Fruit fly (Drosophila melanogaster) whole organism, wandering third instar larva: ENCODE measurements around the gene Tom40.

Experiments
- Abd-B ChIP-seq: fragments of >200 bp; optimal IDR thresholded peaks from 2 replicates; lab custom pipeline; 2017; ENCODE audit warnings: missing biosample characterization, missing genetic modification characterization
- CG32264 ChIP-seq: fragments of 200-800 bp; sonication (Bioruptor generic); optimal IDR thresholded peaks from 2 replicates; lab custom pipeline; 2016; ENCODE audit warnings: missing biosample characterization, missing genetic modification characterization
- CG9705 ChIP-seq: fragments of 200-800 bp; sonication (Bioruptor generic); optimal IDR thresholded peaks from 2 replicates; lab custom pipeline; 2018; ENCODE audit warnings: missing biosample characterization, mild to moderate bottlenecking, missing genetic modification characterization
- CrebA ChIP-seq: fragments of 200-800 bp; sonication (Bioruptor generic); optimal IDR thresholded peaks from 2 replicates; lab custom pipeline; 2016; ENCODE audit warnings: missing biosample characterization, mild to moderate bottlenecking, missing genetic modification characterization, borderline replicate concordance
- Dfd ChIP-seq: fragments of >200 bp; optimal IDR thresholded peaks from 2 replicates; lab custom pipeline; 2017; ENCODE audit warnings: missing biosample characterization, missing genetic modification characterization
- Dif ChIP-seq: fragments of 200-275, 200-300 bp; sonication (Bioruptor generic); optimal IDR thresholded peaks from 2 replicates; lab custom pipeline; 2018; ENCODE audit warnings: missing biosample characterization, missing genetic modification characterization; ENCODE audit not compliant: partially characterized antibody
- GATAd ChIP-seq: sonication (Bioruptor generic); optimal IDR thresholded peaks from 2 replicates; lab custom pipeline; 2016; ENCODE audit warnings: missing biosample characterization, missing genetic modification characterization
- HLH106 ChIP-seq: fragments of 200-800 bp; optimal IDR thresholded peaks from 3 replicates; lab custom pipeline; 2019; ENCODE audit warnings: missing biosample characterization, mild to moderate bottlenecking, missing genetic modification characterization, moderate library complexity
- Hnf4 ChIP-seq: fragments of 200-800 bp; sonication (Bioruptor generic); optimal IDR thresholded peaks from 2 replicates; lab custom pipeline; 2016; ENCODE audit warnings: missing biosample characterization, mild to moderate bottlenecking, missing genetic modification characterization
- Hr78 ChIP-seq: fragments of >200 bp; optimal IDR thresholded peaks from 2 replicates; lab custom pipeline; 2017; ENCODE audit warnings: missing biosample characterization, missing genetic modification characterization
- Hr83 ChIP-seq: fragments of 200-300 bp; sonication (Bioruptor generic); optimal IDR thresholded peaks from 2 replicates; lab custom pipeline; 2016; ENCODE audit warnings: missing biosample characterization, mild to moderate bottlenecking, missing genetic modification characterization, moderate library complexity; ENCODE audit not compliant: poor library complexity, severe bottlenecking
- Jra ChIP-seq: sonication (Bioruptor generic); optimal IDR thresholded peaks from 2 replicates; lab custom pipeline; 2016; ENCODE audit warnings: missing biosample characterization, missing genetic modification characterization
- Mio ChIP-seq: sonication (Bioruptor generic); optimal IDR thresholded peaks from 2 replicates; lab custom pipeline; 2016; ENCODE audit warnings: missing biosample characterization, missing genetic modification characterization
- Myc ChIP-seq: fragments of >200 bp; optimal IDR thresholded peaks from 2 replicates; lab custom pipeline; 2017
- N ChIP-seq: fragments of >200 bp; optimal IDR thresholded peaks from 2 replicates; lab custom pipeline; 2018; ENCODE audit warnings: missing biosample characterization, missing external identifiers, missing genetic modification characterization
- OdsH ChIP-seq: fragments of 200-800 bp; sonication (Bioruptor generic); optimal IDR thresholded peaks from 2 replicates; lab custom pipeline; 2016; ENCODE audit warnings: missing biosample characterization, mild to moderate bottlenecking, missing genetic modification characterization
- Rel ChIP-seq, 2 experiments: fragments of 200-800 bp; sonication (Bioruptor generic) in 1 of 2; optimal IDR thresholded peaks; 2 replicates in 1 of 2; 3 replicates in 1 of 2; lab custom pipeline; 2016 to 2019; ENCODE audit warnings: mild to moderate bottlenecking in 2 of 2, missing biosample characterization in 2 of 2, missing genetic modification characterization in 2 of 2, moderate library complexity in 1 of 2
- Sp1 ChIP-seq: fragments of 200-800 bp; sonication (Bioruptor generic); optimal IDR thresholded peaks from 3 replicates; lab custom pipeline; 2019; ENCODE audit warnings: missing biosample characterization, mild to moderate bottlenecking, missing genetic modification characterization, moderate library complexity
- Vsx2 ChIP-seq: fragments of 200-300, 225-300 bp; sonication (Bioruptor generic); optimal IDR thresholded peaks from 2 replicates; lab custom pipeline; 2018; ENCODE audit warnings: missing biosample characterization, missing genetic modification characterization; ENCODE audit not compliant: partially characterized antibody
- br ChIP-seq: fragments of 200-800 bp; sonication (Bioruptor generic); optimal IDR thresholded peaks from 2 replicates; lab custom pipeline; 2016; ENCODE audit warnings: missing biosample characterization, missing genetic modification characterization
- brk ChIP-seq: fragments of 200-800 bp; sonication (Bioruptor generic); optimal IDR thresholded peaks from 2 replicates; lab custom pipeline; 2016; ENCODE audit warnings: missing biosample characterization, mild to moderate bottlenecking, missing genetic modification characterization
- dl ChIP-seq, 2 experiments: fragments of 175-275, 200-275 bp in 1 of 2; fragments of 200-275 bp in 1 of 2; sonication (Bioruptor generic); optimal IDR thresholded peaks; lab custom pipeline; 2018; ENCODE audit warnings: mild to moderate bottlenecking in 2 of 2, missing biosample characterization in 2 of 2, missing genetic modification characterization in 2 of 2, moderate library complexity in 2 of 2; ENCODE audit not compliant: partially characterized antibody in 2 of 2, insufficient read depth in 1 of 2
- dmrt93B ChIP-seq: fragments of 200-800 bp; sonication (Bioruptor generic); optimal IDR thresholded peaks from 2 replicates; lab custom pipeline; 2018; ENCODE audit warnings: missing biosample characterization, mild to moderate bottlenecking, missing genetic modification characterization
- dsf ChIP-seq: sonication (Bioruptor generic); optimal IDR thresholded peaks from 2 replicates; lab custom pipeline; 2016; ENCODE audit warnings: missing biosample characterization, missing genetic modification characterization, borderline replicate concordance
- ey ChIP-seq: fragments of 200-800 bp; sonication (Bioruptor generic); optimal IDR thresholded peaks from 2 replicates; lab custom pipeline; 2016; ENCODE audit warnings: missing biosample characterization, missing genetic modification characterization
- foxo ChIP-seq, 2 experiments: fragments of 200-800 bp; sonication (Bioruptor generic); optimal IDR thresholded peaks; 2 replicates in 1 of 2; 3 replicates in 1 of 2; lab custom pipeline; 2016 to 2017; ENCODE audit warnings: missing biosample characterization in 2 of 2, missing genetic modification characterization in 2 of 2
- fru ChIP-seq: fragments of 200-800 bp; sonication (Bioruptor generic); optimal IDR thresholded peaks from 3 replicates; lab custom pipeline; 2016; ENCODE audit warnings: missing biosample characterization, mild to moderate bottlenecking, missing genetic modification characterization
- h ChIP-seq: fragments of 200-800 bp; sonication (Bioruptor generic); optimal IDR thresholded peaks from 3 replicates; lab custom pipeline; 2016; ENCODE audit warnings: missing biosample characterization, mild to moderate bottlenecking, missing genetic modification characterization
- jim ChIP-seq: fragments of 175-275, 200-325 bp; sonication (Bioruptor generic); optimal IDR thresholded peaks from 2 replicates; lab custom pipeline; 2016; ENCODE audit warnings: missing biosample characterization, mild to moderate bottlenecking, missing genetic modification characterization
- lola ChIP-seq: fragments of >200 bp; optimal IDR thresholded peaks from 2 replicates; lab custom pipeline; 2017; ENCODE audit warnings: missing biosample characterization, missing genetic modification characterization
- pan ChIP-seq: fragments of >200 bp; optimal IDR thresholded peaks from 2 replicates; lab custom pipeline; 2017
- psq ChIP-seq: fragments of 200-800 bp; sonication (Bioruptor generic); optimal IDR thresholded peaks from 3 replicates; lab custom pipeline; 2017; ENCODE audit warnings: missing biosample characterization, mild to moderate bottlenecking, missing genetic modification characterization, moderate library complexity
- rgr ChIP-seq: fragments of 200-800 bp; sonication (Bioruptor generic); optimal IDR thresholded peaks from 3 replicates; lab custom pipeline; 2016; ENCODE audit warnings: missing biosample characterization, mild to moderate bottlenecking, missing genetic modification characterization
- sage ChIP-seq: fragments of 200-800 bp; sonication (Bioruptor generic); optimal IDR thresholded peaks from 2 replicates; lab custom pipeline; 2016; ENCODE audit warnings: missing biosample characterization, mild to moderate bottlenecking, missing genetic modification characterization
- sv ChIP-seq: fragments of 200-800 bp; sonication (Bioruptor generic); optimal IDR thresholded peaks from 3 replicates; lab custom pipeline; 2016; ENCODE audit warnings: missing biosample characterization, missing genetic modification characterization
- tai ChIP-seq: sonication (Bioruptor generic); optimal IDR thresholded peaks from 2 replicates; lab custom pipeline; 2016; ENCODE audit warnings: missing biosample characterization, missing genetic modification characterization
- usp ChIP-seq: fragments of >200 bp; optimal IDR thresholded peaks from 2 replicates; lab custom pipeline; 2017; ENCODE audit warnings: missing biosample characterization, missing genetic modification characterization
- woc ChIP-seq: sonication (Bioruptor generic); optimal IDR thresholded peaks from 2 replicates; lab custom pipeline; 2016; ENCODE audit warnings: missing biosample characterization, mild to moderate bottlenecking, missing genetic modification characterization

Tom40 gene

DNA sequence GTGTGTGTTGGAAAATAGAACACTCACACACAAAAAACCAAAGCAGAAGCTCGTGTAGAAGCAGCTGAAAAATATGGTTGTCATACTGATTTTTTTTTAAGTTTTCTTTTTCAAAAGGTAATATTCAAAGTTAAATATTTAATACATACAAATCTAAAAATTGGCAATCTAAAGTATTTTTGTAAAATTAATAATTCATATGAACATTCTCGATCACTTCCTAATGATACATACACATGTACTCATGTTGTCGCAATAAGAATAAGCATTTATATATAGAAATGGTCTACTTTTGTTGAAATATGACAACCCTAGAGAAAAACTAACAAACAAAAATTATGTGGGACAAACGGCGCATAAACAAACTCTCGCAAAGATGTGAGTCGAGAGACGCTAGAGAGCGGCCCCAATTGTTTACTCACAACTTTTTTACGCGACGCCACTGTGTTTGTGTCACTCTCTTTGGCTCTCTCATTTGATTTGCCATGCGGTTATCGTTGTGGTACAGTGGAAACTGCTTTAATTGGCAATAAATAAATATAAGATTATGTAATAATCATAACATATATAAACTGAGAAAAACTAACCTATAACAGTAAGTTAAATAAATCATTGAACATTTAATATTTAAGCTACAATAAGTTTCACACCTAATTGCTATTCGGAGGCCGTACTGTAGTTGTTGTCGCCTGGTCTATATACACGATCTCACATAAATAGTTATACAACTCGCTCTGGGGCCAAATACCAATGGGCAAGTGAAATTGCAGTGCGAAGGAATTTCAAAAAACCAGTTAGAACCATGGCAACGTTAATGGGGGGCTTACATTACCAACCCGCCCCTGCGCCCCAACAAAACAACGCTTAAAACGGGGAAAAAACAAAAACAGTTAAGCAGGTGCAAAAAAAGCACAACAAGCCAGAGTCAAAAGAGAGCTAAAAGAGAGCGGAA, 30.0 kb upstream of the Tom40 start:
- TF ChIP-seq HLH106 (tag; lab: Kevin White, UChicago) (peak; percentile 99), Myc (lab: Kevin White, UChicago) (no peak), Hnf4 (peak; percentile 94), CG32264 (GFP tag; lab: Kevin White, UChicago) (peak; percentile 83), br (GFP tag; lab: Kevin White, UChicago) (peak; percentile 95), pan (lab: Kevin White, UChicago) (no peak), sv (GFP tag; lab: Kevin White, UChicago) (peak; percentile 90), brk (GFP tag; lab: Kevin White, UChicago) (peak; percentile 94), foxo (GFP tag; optimal IDR thresholded peaks at IDR 0.05; lab: Kevin White, UChicago) (peak in 1 of 2 experiments; percentile 99), Jra (peak; percentile 92), Mio (peak; percentile 39), sage (peak; percentile 93), GATAd (GFP tag; lab: Kevin White, UChicago) (peak; percentile 86), h (GFP tag; lab: Kevin White, UChicago) (peak; percentile 97), Sp1 (peak; percentile 99), Dif (peak; percentile 79), usp (GFP tag; lab: Kevin White, UChicago) (no peak), OdsH (GFP tag; lab: Kevin White, UChicago) (peak; percentile 98), dmrt93B (GFP tag; lab: Kevin White, UChicago) (peak; percentile 97), fru (GFP tag; lab: Kevin White, UChicago) (peak; percentile 97), Rel (GFP tag; optimal IDR thresholded peaks at IDR 0.05; lab: Kevin White, UChicago) (peak; percentile 86), Rel (tag; optimal IDR thresholded peaks at IDR 0.05; lab: Kevin White, UChicago) (peak; percentile 96), Hr78 (no peak), N (GFP tag; lab: Kevin White, UChicago) (no peak), psq (GFP tag; lab: Kevin White, UChicago) (peak; percentile 98), CrebA (peak; percentile 86), woc (GFP tag; lab: Kevin White, UChicago) (peak; percentile 88), jim (GFP tag; lab: Kevin White, UChicago) (peak; percentile 53), Hr83 (GFP tag; lab: Kevin White, UChicago) (peak; percentile 7), ey (GFP tag; lab: Kevin White, UChicago) (peak; percentile 94), dsf (GFP tag; lab: Kevin White, UChicago) (peak; percentile 91), Dfd (GFP tag; lab: Kevin White, UChicago) (peak; percentile 74), rgr (GFP tag; lab: Kevin White, UChicago) (peak; percentile 99), dl (GFP tag; optimal IDR thresholded peaks at IDR 0.05; lab: Kevin White, UChicago; ENCODE audit: insufficient read depth in 1 of 2, partially characterized antibody in 2 of 2) (peak; percentile 65 to 71), Abd-B (GFP tag; lab: Kevin White, UChicago) (no peak), lola (GFP tag; lab: Kevin White, UChicago) (no peak), tai (peak; percentile 83), Vsx2 (GFP tag; lab: Kevin White, UChicago) (no peak), CG9705 (GFP tag; lab: Kevin White, UChicago) (peak; percentile 99)
